Fruit fly (Drosophila melanogaster) whole organism, embryonic: Measurements from ENCODE around the gene Invadolysin.

ENCODE experiments used
- Abd-B ChIP-seq: fragments of 200-800 bp; sonication (Bioruptor generic); optimal IDR thresholded peaks from 2 replicates; lab custom pipeline; 2018; ENCODE audit warnings: missing biosample characterization, mild to moderate bottlenecking, missing genetic modification characterization, moderate library complexity
- Ada2b ChIP-seq: fragments of 200-800 bp; sonication (Bioruptor generic); IDR thresholded peaks from 2 replicates; pipeline ENCODE4 v1.3.6; 2022; ENCODE audit warnings: missing biosample characterization, missing genetic modification characterization
- Atf-2 ChIP-seq: fragments of 200-800 bp; sonication (Bioruptor generic); optimal IDR thresholded peaks from 2 replicates; lab custom pipeline; 2016; ENCODE audit warnings: missing biosample characterization, missing genetic modification characterization
- Blimp-1 ChIP-seq: fragments of 200-800 bp; sonication (Bioruptor generic); optimal IDR thresholded peaks from 3 replicates; lab custom pipeline; 2018; ENCODE audit warnings: missing biosample characterization, missing genetic modification characterization, mild to moderate bottlenecking, moderate library complexity, missing genetic modification reagents
- CG1024 ChIP-seq: fragments of 200-800 bp; sonication (Bioruptor generic); IDR thresholded peaks from 2 replicates; pipeline ENCODE4 v1.3.6; 2022; ENCODE audit warnings: missing biosample characterization, missing genetic modification characterization
- CG10274 ChIP-seq: fragments of 200-800 bp; sonication (Bioruptor generic); optimal IDR thresholded peaks from 3 replicates; lab custom pipeline; 2017; ENCODE audit warnings: missing biosample characterization, mild to moderate bottlenecking, missing genetic modification characterization
- CG10431 ChIP-seq: fragments of 200-800 bp; sonication (Bioruptor generic); optimal IDR thresholded peaks from 3 replicates; lab custom pipeline; 2018; ENCODE audit warnings: missing biosample characterization, mild to moderate bottlenecking, missing genetic modification characterization
- CG10654 ChIP-seq: fragments of 200-800 bp; sonication (Bioruptor generic); optimal IDR thresholded peaks from 2 replicates; lab custom pipeline; 2016; ENCODE audit warnings: missing biosample characterization, missing genetic modification characterization
- CG11398 ChIP-seq: fragments of 200-800 bp; sonication (Bioruptor generic); optimal IDR thresholded peaks from 2 replicates; lab custom pipeline; 2016; ENCODE audit warnings: missing biosample characterization, missing genetic modification characterization
- CG12299 ChIP-seq: fragments of 200-800 bp; sonication (Bioruptor generic); optimal IDR thresholded peaks from 2 replicates; lab custom pipeline; 2018; ENCODE audit warnings: missing biosample characterization, mild to moderate bottlenecking, missing genetic modification characterization
- CG13123 ChIP-seq: fragments of 200-800 bp; sonication (Bioruptor generic); optimal IDR thresholded peaks from 2 replicates; lab custom pipeline; 2016; ENCODE audit warnings: missing biosample characterization, missing genetic modification characterization
- CG13287 ChIP-seq: fragments of 200-800 bp; sonication (Bioruptor generic); IDR thresholded peaks from 2 replicates; pipeline ENCODE4 v1.3.6; 2022; ENCODE audit warnings: missing biosample characterization, missing genetic modification characterization; ENCODE audit not compliant: partially characterized antibody
- CG13894 ChIP-seq: fragments of 200-800 bp; sonication (Bioruptor generic); optimal IDR thresholded peaks from 3 replicates; lab custom pipeline; 2018; ENCODE audit warnings: missing biosample characterization, mild to moderate bottlenecking, missing genetic modification characterization, moderate library complexity
- CG17612 ChIP-seq: fragments of 200-800 bp; sonication (Bioruptor generic); IDR thresholded peaks from 2 replicates; pipeline ENCODE4 v1.3.6; 2022; ENCODE audit warnings: missing biosample characterization, missing genetic modification characterization
- CG34422 ChIP-seq: fragments of 200-800 bp; sonication (Bioruptor generic); IDR thresholded peaks from 3 replicates; pipeline ENCODE4 v1.3.6; 2022; ENCODE audit warnings: missing biosample characterization, missing genetic modification characterization
- CG3838 ChIP-seq: fragments of 200-800 bp; sonication (Bioruptor generic); optimal IDR thresholded peaks from 3 replicates; lab custom pipeline; 2016; ENCODE audit warnings: missing biosample characterization, missing genetic modification characterization
- CG4328 ChIP-seq: fragments of 200-800 bp; sonication (Bioruptor generic); optimal IDR thresholded peaks from 3 replicates; lab custom pipeline; 2017; ENCODE audit warnings: missing biosample characterization, missing genetic modification reagents, missing genetic modification characterization
- CG4360 ChIP-seq: fragments of 200-800 bp; sonication (Bioruptor generic); IDR thresholded peaks from 2 replicates; pipeline ENCODE4 v1.3.6; 2022; ENCODE audit warnings: missing biosample characterization, missing genetic modification characterization
- CG4854 ChIP-seq: fragments of 200-800 bp; sonication (Bioruptor generic); optimal IDR thresholded peaks from 2 replicates; lab custom pipeline; 2016; ENCODE audit warnings: missing biosample characterization, missing genetic modification characterization, inconsistent platforms
- CG7357 ChIP-seq: fragments of 200-800 bp; sonication (Bioruptor generic); IDR thresholded peaks from 3 replicates; pipeline ENCODE4 v1.3.6; 2022; ENCODE audit warnings: missing biosample characterization, missing genetic modification characterization
- CG7372 ChIP-seq: fragments of 200-800 bp; sonication (Bioruptor generic); IDR thresholded peaks from 2 replicates; pipeline ENCODE4 v1.3.6; 2022; ENCODE audit warnings: missing biosample characterization, missing genetic modification characterization
- CG7963 ChIP-seq: fragments of 200-800 bp; sonication (Bioruptor generic); IDR thresholded peaks from 3 replicates; pipeline ENCODE4 v1.3.6; 2022; ENCODE audit warnings: missing biosample characterization, missing genetic modification characterization; ENCODE audit not compliant: partially characterized antibody
- CG8089 ChIP-seq: fragments of 200-800 bp; sonication (Bioruptor generic); optimal IDR thresholded peaks from 3 replicates; lab custom pipeline; 2016; ENCODE audit warnings: missing biosample characterization, missing genetic modification characterization
- CG8765 ChIP-seq: fragments of 200-800 bp; sonication (Bioruptor generic); IDR thresholded peaks from 2 replicates; pipeline ENCODE4 v1.3.6; 2022; ENCODE audit warnings: missing biosample characterization, missing genetic modification characterization
- Deaf1 ChIP-seq: fragments of 200-800 bp; optimal IDR thresholded peaks from 3 replicates; lab custom pipeline; 2019; ENCODE audit warnings: missing biosample characterization, mild to moderate bottlenecking, missing genetic modification characterization, moderate library complexity
- Doc2 ChIP-seq: fragments of 200-800 bp; sonication (Bioruptor generic); IDR thresholded peaks from 2 replicates; pipeline ENCODE4 v1.3.6; 2022; ENCODE audit warnings: missing biosample characterization, missing genetic modification characterization
- E2f2 ChIP-seq: fragments of 200-800 bp; sonication (Bioruptor generic); IDR thresholded peaks from 2 replicates; pipeline ENCODE4 v1.3.6; 2022; ENCODE audit warnings: missing biosample characterization, missing genetic modification characterization
- ERR ChIP-seq: fragments of 200-800 bp; sonication (Bioruptor generic); optimal IDR thresholded peaks from 2 replicates; lab custom pipeline; 2016; ENCODE audit warnings: missing biosample characterization, missing genetic modification characterization
- H2.0 ChIP-seq: fragments of 200-800 bp; sonication (Bioruptor generic); IDR thresholded peaks from 2 replicates; pipeline ENCODE4 v1.3.6; 2022; ENCODE audit warnings: missing biosample characterization, missing genetic modification characterization
- HLH54F ChIP-seq: fragments of 200-800 bp; sonication (Bioruptor generic); optimal IDR thresholded peaks from 3 replicates; lab custom pipeline; 2016; ENCODE audit warnings: missing biosample characterization, missing genetic modification characterization
- HLHmδ ChIP-seq: fragments of 200-800 bp; sonication (Bioruptor generic); optimal IDR thresholded peaks from 2 replicates; lab custom pipeline; 2018; ENCODE audit warnings: missing biosample characterization, mild to moderate bottlenecking, missing genetic modification characterization, moderate library complexity
- Hr78 ChIP-seq, 2 experiments: fragments of 200-800 bp in 1 of 2; fragments of >200 bp in 1 of 2; sonication (Bioruptor generic) in 1 of 2; optimal IDR thresholded peaks; 2 replicates each; lab custom pipeline; 2017 to 2019; ENCODE audit warnings: missing biosample characterization in 2 of 2, missing genetic modification characterization in 2 of 2, mild to moderate bottlenecking in 1 of 2, moderate library complexity in 1 of 2
- Med ChIP-seq: fragments of 200-800 bp; sonication (Bioruptor generic); peaks from one replicate; lab custom pipeline; 2016; ENCODE audit warnings: missing biosample characterization, missing genetic modification characterization, mild to moderate bottlenecking, inconsistent platforms, moderate library complexity
- ab ChIP-seq: fragments of 200-800 bp; sonication (Bioruptor generic); optimal IDR thresholded peaks from 2 replicates; lab custom pipeline; 2016; ENCODE audit warnings: missing biosample characterization, missing genetic modification characterization
- ase ChIP-seq: fragments of 200-800 bp; sonication (Bioruptor generic); IDR thresholded peaks from 3 replicates; pipeline ENCODE4 v1.3.6; 2022; ENCODE audit warnings: missing biosample characterization, missing genetic modification characterization
- bsh ChIP-seq, 2 experiments: fragments of 200-800 bp; sonication (Bioruptor generic); optimal IDR thresholded peaks; 2 replicates each; lab custom pipeline; 2017 to 2018; ENCODE audit warnings: mild to moderate bottlenecking in 2 of 2, missing biosample characterization in 2 of 2, missing genetic modification characterization in 2 of 2, moderate library complexity in 1 of 2
- chinmo ChIP-seq: fragments of 200-800 bp; sonication (Bioruptor generic); IDR thresholded peaks from 4 replicates; pipeline ENCODE4 v1.3.6; 2022; ENCODE audit warnings: missing biosample characterization, missing genetic modification characterization; ENCODE audit not compliant: partially characterized antibody
- corto ChIP-seq: fragments of 200-800 bp; sonication (Bioruptor generic); optimal IDR thresholded peaks from 2 replicates; lab custom pipeline; 2016; ENCODE audit warnings: missing biosample characterization, mild to moderate bottlenecking, missing genetic modification characterization, moderate library complexity
- dimm ChIP-seq: fragments of 200-800 bp; sonication (Bioruptor generic); IDR thresholded peaks from 2 replicates; pipeline ENCODE4 v1.3.6; 2022; ENCODE audit warnings: missing biosample characterization, missing genetic modification characterization
- grau ChIP-seq: fragments of 200-800 bp; optimal IDR thresholded peaks from 3 replicates; lab custom pipeline; 2019; ENCODE audit warnings: missing biosample characterization, mild to moderate bottlenecking, missing genetic modification characterization, moderate library complexity
- her ChIP-seq: fragments of 200-800 bp; sonication (Bioruptor generic); optimal IDR thresholded peaks from 2 replicates; lab custom pipeline; 2016; ENCODE audit warnings: missing biosample characterization, missing genetic modification characterization
- kah ChIP-seq: fragments of 200-800 bp; sonication (Bioruptor generic); optimal IDR thresholded peaks from 2 replicates; lab custom pipeline; 2018; ENCODE audit warnings: missing biosample characterization, mild to moderate bottlenecking, missing genetic modification characterization
- lab ChIP-seq: fragments of 200-800 bp; sonication (Bioruptor generic); optimal IDR thresholded peaks from 3 replicates; lab custom pipeline; 2017; ENCODE audit warnings: missing biosample characterization, missing genetic modification characterization, mild to moderate bottlenecking, moderate library complexity, missing genetic modification reagents
- lmd ChIP-seq: fragments of 200-800 bp; sonication (Bioruptor generic); IDR thresholded peaks from 2 replicates; pipeline ENCODE4 v1.3.6; 2022; ENCODE audit warnings: missing biosample characterization, missing genetic modification characterization
- lola ChIP-seq, 3 experiments: fragments of >200 bp in 2 of 3; fragments of 200-800 bp in 1 of 3; sonication (Bioruptor generic) in 1 of 3; optimal IDR thresholded peaks; 2 replicates each; lab custom pipeline; 2017 to 2019; ENCODE audit warnings: missing biosample characterization in 3 of 3, missing genetic modification characterization in 3 of 3, mild to moderate bottlenecking in 1 of 3, moderate library complexity in 1 of 3
- peb ChIP-seq: fragments of 200-800 bp; sonication (Bioruptor generic); IDR thresholded peaks from 2 replicates; pipeline ENCODE4 v1.3.6; 2022; ENCODE audit warnings: missing biosample characterization, missing genetic modification characterization
- pum ChIP-seq: fragments of 200-800 bp; sonication (Bioruptor generic); optimal IDR thresholded peaks from 2 replicates; lab custom pipeline; 2016; ENCODE audit warnings: missing biosample characterization, missing genetic modification characterization
- schlank ChIP-seq: fragments of 200-800 bp; sonication (Bioruptor generic); optimal IDR thresholded peaks from 2 replicates; lab custom pipeline; 2018; ENCODE audit warnings: missing biosample characterization, mild to moderate bottlenecking, missing genetic modification characterization
- sima ChIP-seq: fragments of 200-800 bp; sonication (Bioruptor generic); optimal IDR thresholded peaks from 2 replicates; lab custom pipeline; 2016; ENCODE audit warnings: missing biosample characterization, missing genetic modification characterization
- vfl ChIP-seq: fragments of 200-800 bp; sonication (Bioruptor generic); optimal IDR thresholded peaks from 2 replicates; lab custom pipeline; 2016; ENCODE audit warnings: missing biosample characterization, missing genetic modification characterization
- zen2 ChIP-seq: fragments of 200-800 bp; sonication (Bioruptor generic); IDR thresholded peaks from 3 replicates; pipeline ENCODE4 v1.3.6; 2022; ENCODE audit warnings: missing biosample characterization, missing genetic modification characterization; ENCODE audit not compliant: partially characterized antibody

Gene Invadolysin

DNA sequence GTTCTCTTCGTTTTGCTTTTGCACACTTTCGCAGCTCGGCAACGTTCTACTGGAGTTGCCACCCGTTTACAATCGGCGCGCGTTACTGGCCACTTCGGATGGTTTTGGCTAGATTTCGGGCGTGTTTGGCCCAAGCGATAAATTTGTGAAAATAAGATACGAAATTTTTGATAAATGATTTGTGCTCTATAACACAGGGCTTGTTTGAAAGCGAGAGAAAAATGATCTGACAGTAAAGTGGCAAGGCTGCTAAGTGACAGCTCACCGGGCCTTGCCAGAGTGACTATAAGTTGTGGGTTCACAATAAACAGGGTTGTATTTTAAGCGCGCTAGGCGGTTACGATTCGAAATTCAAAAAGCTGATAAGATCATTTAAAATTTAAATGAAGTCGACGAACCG is 34.5 kb upstream of the Invadolysin start, which contains the start of gene Fmr1 (continued):
- TF ChIP-seq CG7357 (GFP tag; lab: Robert Waterston, UW), result no peak
- TF ChIP-seq CG13123 (GFP tag; lab: Kevin White, UChicago), result no peak
- TF ChIP-seq CG17612 (GFP tag; lab: Robert Waterston, UW), result no peak
- TF ChIP-seq CG4328 (GFP tag; lab: Kevin White, UChicago), result no peak
- no peak; the same call in 1 of the 2 replicates for TF ChIP-seq CG13287 (GFP tag; lab: Robert Waterston, UW)
- no peak for TF ChIP-seq Hr78 (GFP tag; optimal IDR thresholded peaks at IDR 0.05; lab: Kevin White, UChicago)
- peak; percentile 98 for TF ChIP-seq E2f2 (GFP tag; lab: Robert Waterston, UW)
- TF ChIP-seq her, result no peak
- TF ChIP-seq Blimp-1 (GFP tag; lab: Kevin White, UChicago), result no peak
- no peak for TF ChIP-seq CG10274 (GFP tag; lab: Kevin White, UChicago)
- TF ChIP-seq Ada2b (GFP tag; lab: Robert Waterston, UW), result no peak; the same call in 1 of the 2 replicates
- TF ChIP-seq vfl (GFP tag; lab: Kevin White, UChicago), result peak; percentile 44
- peak; percentile 29 for TF ChIP-seq Atf-2 (GFP tag; lab: Kevin White, UChicago)
- peak; percentile 32 for TF ChIP-seq CG10654 (GFP tag; lab: Kevin White, UChicago)
- no peak for TF ChIP-seq Doc2
- no peak for TF ChIP-seq CG3838 (GFP tag; lab: Kevin White, UChicago)
- TF ChIP-seq CG11398 (GFP tag; lab: Kevin White, UChicago), result peak; percentile 5
- TF ChIP-seq CG7372, result 0 out of 2 replicates have a peak, but pooled peaks have one; percentile 33
- TF ChIP-seq ase (GFP tag; lab: Robert Waterston, UW), result no peak
- no peak for TF ChIP-seq CG13894 (tag; lab: Kevin White, UChicago)
- no peak for TF ChIP-seq chinmo (GFP tag; lab: Robert Waterston, UW)
- TF ChIP-seq lmd, result peak; percentile 51; the same call in 1 of the 2 replicates
- no peak for TF ChIP-seq CG8765 (GFP tag; lab: Robert Waterston, UW)
- TF ChIP-seq Med (GFP tag; lab: Kevin White, UChicago), result peak; percentile 95
- TF ChIP-seq ab (GFP tag; lab: Kevin White, UChicago), result no peak
- TF ChIP-seq HLHmδ, result no peak
- no peak for TF ChIP-seq peb (GFP tag; lab: Robert Waterston, UW)
- TF ChIP-seq sima (GFP tag; lab: Kevin White, UChicago), result no peak
- TF ChIP-seq Deaf1, result peak; percentile 60
- no peak for TF ChIP-seq dimm (GFP tag; lab: Robert Waterston, UW)
- peak in 1 of 3 experiments; percentile 45 for TF ChIP-seq lola (GFP tag; optimal IDR thresholded peaks at IDR 0.05; lab: Kevin White, UChicago)
- peak; percentile 45 for TF ChIP-seq CG8089 (GFP tag; lab: Kevin White, UChicago)
- peak; percentile 42 for TF ChIP-seq CG12299 (tag; lab: Kevin White, UChicago)
- TF ChIP-seq CG7963 (GFP tag; lab: Robert Waterston, UW), result no peak
- TF ChIP-seq H2.0, result no peak
- TF ChIP-seq HLH54F (GFP tag; lab: Kevin White, UChicago), result peak; percentile 63
- TF ChIP-seq ERR (GFP tag; lab: Kevin White, UChicago), result peak; percentile 21
- no peak for TF ChIP-seq CG4360
- no peak for TF ChIP-seq lab (GFP tag; lab: Kevin White, UChicago)
- no peak for TF ChIP-seq kah (GFP tag; lab: Kevin White, UChicago)
- TF ChIP-seq bsh (GFP tag; optimal IDR thresholded peaks at IDR 0.05; lab: Kevin White, UChicago), result peak in 1 of 2 experiments; percentile 35
- peak; percentile 64 for TF ChIP-seq pum
- no peak for TF ChIP-seq CG10431 (GFP tag; lab: Kevin White, UChicago)
- TF ChIP-seq grau, result peak; percentile 65
- TF ChIP-seq CG1024 (GFP tag; lab: Robert Waterston, UW), result no peak
- peak; percentile 28 for TF ChIP-seq CG4854 (GFP tag; lab: Kevin White, UChicago)
- TF ChIP-seq Abd-B (GFP tag; lab: Kevin White, UChicago), result no peak
- no peak for TF ChIP-seq zen2 (GFP tag; lab: Robert Waterston, UW)
- peak; percentile 12 for TF ChIP-seq schlank
- no peak for TF ChIP-seq CG34422
- no peak for TF ChIP-seq corto (GFP tag; lab: Kevin White, UChicago)
